Worm (Caenorhabditis elegans) whole organism, L2 larva: ENCODE results near the gene cgr-1.

Experiments used
- blmp-1 ChIP-seq: sonication (generic microtip); optimal IDR thresholded peaks from 2 replicates; lab custom pipeline; 2017; ENCODE audit warnings: missing genetic modification characterization, mild to moderate bottlenecking, missing compliant biosample characterization, antibody characterized with exemption, moderate library complexity; ENCODE audit not compliant: insufficient read depth
- nhr-237 ChIP-seq: fragments of 150-350 bp; optimal IDR thresholded peaks from 2 replicates; lab custom pipeline; 2014; ENCODE audit warnings: missing biosample characterization, missing genetic modification characterization
- unc-55 ChIP-seq: fragments of 150-350 bp; sonication (generic microtip); optimal IDR thresholded peaks from 3 replicates; lab custom pipeline; 2014; ENCODE audit warnings: missing biosample characterization, missing genetic modification reagents, missing genetic modification characterization
- zag-1 ChIP-seq: fragments of 150-350 bp; optimal IDR thresholded peaks from 2 replicates; lab custom pipeline; 2014; ENCODE audit warnings: missing biosample characterization, missing genetic modification characterization

DNA sequence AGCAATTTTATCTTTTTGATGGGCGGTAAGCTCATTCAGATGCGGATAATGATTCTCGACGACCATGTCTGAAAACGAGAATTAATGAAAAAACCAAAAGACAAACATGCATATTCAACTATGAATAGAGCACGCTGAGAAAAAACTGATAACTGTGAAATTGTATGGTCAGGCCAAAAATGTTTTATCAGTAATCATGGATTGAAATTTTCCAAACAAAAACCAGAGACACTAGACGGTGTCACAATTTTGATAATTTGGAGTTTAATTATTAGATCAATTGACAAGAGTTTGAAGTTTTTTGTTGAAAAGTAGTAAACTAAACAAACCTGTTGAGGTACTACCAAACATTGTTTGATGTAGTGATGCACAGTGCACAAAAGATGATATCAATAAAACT is at the start of gene cgr-1:
- TF ChIP-seq blmp-1: no peak
- TF ChIP-seq nhr-237 (tag; lab: Kevin White, UChicago): no peak
- no peak for TF ChIP-seq unc-55 (GFP tag; lab: Kevin White, UChicago)
- no peak for TF ChIP-seq zag-1 (tag; lab: Kevin White, UChicago)
